1 fruit fly cellular context compared by ENCODE assay signal in the genomic region with DNA sequence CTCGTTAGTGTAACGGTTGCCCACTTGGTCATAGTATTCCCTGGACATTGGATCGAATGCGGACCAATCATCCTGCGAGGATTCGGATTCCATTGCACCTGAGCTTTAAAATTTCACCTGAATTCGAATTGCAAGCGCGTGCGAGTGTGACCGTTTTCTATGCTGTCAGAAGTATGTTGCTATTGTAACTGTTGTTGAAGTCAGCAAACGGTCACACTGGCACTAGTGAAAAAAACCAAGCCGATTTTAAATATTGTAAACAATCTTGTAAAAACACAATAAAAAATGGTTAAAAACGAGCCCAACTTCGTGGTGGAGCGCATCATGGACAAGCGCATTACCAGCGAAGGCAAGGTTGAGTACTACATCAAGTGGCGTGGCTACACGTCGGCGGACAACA.
TF ChIP-seq lines count a peak whose summit lies in the region.

A gene (minus strand): TSS at position 150 of the 400 bp plus-strand sequence.
A gene (plus strand): TSS at position 189 of the 400 bp plus-strand sequence.

TF ChIP-seq in whole organism, embryonic, 481 proteins besides CTCF, POLR2A, EP300 and RAD21 (continued from another document):
- TF ChIP-seq Pdp1 (GFP tag; optimal IDR thresholded peaks at IDR 0.05; lab: Kevin White, UChicago) (no peak), Ravus (GFP tag; IDR thresholded peaks at IDR 0.05; lab: Robert Waterston, UW) (no peak), CG15514 (GFP tag; optimal IDR thresholded peaks at IDR 0.05; lab: Kevin White, UChicago) (peak; percentile 40), CG34224 (GFP tag; IDR thresholded peaks at IDR 0.05; lab: Robert Waterston, UW; ENCODE audit: partially characterized antibody) (peak; percentile 37; the same call in 1 of the 3 replicates), CG8478 (optimal IDR thresholded peaks at IDR 0.05; lab: Kevin White, UChicago) (no peak), gro (GFP tag; optimal IDR thresholded peaks at IDR 0.05; lab: Kevin White, UChicago) (no peak), CG13287 (GFP tag; IDR thresholded peaks at IDR 0.05; lab: Robert Waterston, UW; ENCODE audit: partially characterized antibody) (peak; percentile 56; the same call in 1 of the 2 replicates), CG9797 (GFP tag; optimal IDR thresholded peaks at IDR 0.05; lab: Kevin White, UChicago) (peak; percentile 85), HHEX (GFP tag; optimal IDR thresholded peaks at IDR 0.05; lab: Kevin White, UChicago) (no peak), Xbp1 (GFP tag; optimal IDR thresholded peaks at IDR 0.05; lab: Kevin White, UChicago) (no peak), sr (GFP tag; IDR thresholded peaks at IDR 0.05; lab: Robert Waterston, UW) (no peak), Aef1 (GFP tag; IDR thresholded peaks at IDR 0.05; lab: Robert Waterston, UW) (peak; percentile 68), CG17186 (GFP tag; optimal IDR thresholded peaks at IDR 0.05; lab: Kevin White, UChicago) (peak; percentile 50), CG4617 (GFP tag; optimal IDR thresholded peaks at IDR 0.05; lab: Kevin White, UChicago; ENCODE audit: borderline replicate concordance) (peak; percentile 69), Myb (GFP tag; optimal IDR thresholded peaks at IDR 0.05; lab: Kevin White, UChicago) (peak; percentile 74), CG12391 (tag; optimal IDR thresholded peaks at IDR 0.05; lab: Kevin White, UChicago) (no peak), CG30020 (tag; optimal IDR thresholded peaks at IDR 0.05; lab: Kevin White, UChicago) (peak; percentile 17), Gsc (GFP tag; IDR thresholded peaks at IDR 0.05; lab: Robert Waterston, UW) (no peak), Dp (GFP tag; optimal IDR thresholded peaks at IDR 0.05; lab: Kevin White, UChicago) (peak; percentile 85), D19B (GFP tag; optimal IDR thresholded peaks at IDR 0.05; lab: Kevin White, UChicago) (no peak), CG34422 (GFP tag; IDR thresholded peaks at IDR 0.05; lab: Robert Waterston, UW) (peak; percentile 31; the same call in 1 of the 3 replicates), croc (GFP tag; conservative IDR thresholded peaks at IDR 0.05; lab: Robert Waterston, UW) (no peak), pzg (GFP tag; optimal IDR thresholded peaks at IDR 0.05; lab: Kevin White, UChicago) (peak; percentile 78), CG7963 (GFP tag; IDR thresholded peaks at IDR 0.05; lab: Robert Waterston, UW; ENCODE audit: partially characterized antibody) (0 out of 3 replicates have a peak, but pooled peaks have one; percentile 13), Ets97D (GFP tag; optimal IDR thresholded peaks at IDR 0.05; lab: Kevin White, UChicago) (peak; percentile 34), CG11085 (GFP tag; IDR thresholded peaks at IDR 0.05; lab: Robert Waterston, UW) (no peak), Stat92E (GFP tag; optimal IDR thresholded peaks at IDR 0.05; lab: Kevin White, UChicago) (no peak), Side (GFP tag; optimal IDR thresholded peaks at IDR 0.05; lab: Kevin White, UChicago) (no peak), phol (tag; optimal IDR thresholded peaks at IDR 0.05; lab: Kevin White, UChicago) (peak; percentile 23), CG2116 (GFP tag; optimal IDR thresholded peaks at IDR 0.05; lab: Kevin White, UChicago) (peak; percentile 43), chn (GFP tag; optimal IDR thresholded peaks at IDR 0.05; lab: Kevin White, UChicago) (no peak), trem (tag; optimal IDR thresholded peaks at IDR 0.05; lab: Kevin White, UChicago) (peak; percentile 53), Sry-δ (GFP tag; optimal IDR thresholded peaks at IDR 0.05; lab: Kevin White, UChicago) (peak; percentile 24), CG13424 (tag; optimal IDR thresholded peaks at IDR 0.05; lab: Kevin White, UChicago) (no peak), YL-1 (GFP tag; optimal IDR thresholded peaks at IDR 0.05; lab: Kevin White, UChicago) (peak; percentile 10), HmgZ (tag; optimal IDR thresholded peaks at IDR 0.05; lab: Kevin White, UChicago) (peak; percentile 32), CG7745 (tag; optimal IDR thresholded peaks at IDR 0.05; lab: Kevin White, UChicago) (no peak), CG30403 (GFP tag; optimal IDR thresholded peaks at IDR 0.05; lab: Kevin White, UChicago) (no peak), CG15696 (tag; optimal IDR thresholded peaks at IDR 0.05; lab: Kevin White, UChicago) (no peak), MBD-R2 (GFP tag; IDR thresholded peaks at IDR 0.05; lab: Robert Waterston, UW) (peak; percentile 95), HLH4C (GFP tag; IDR thresholded peaks at IDR 0.05; lab: Robert Waterston, UW; ENCODE audit: partially characterized antibody) (no peak), stwl (tag; optimal IDR thresholded peaks at IDR 0.05; lab: Kevin White, UChicago) (peak; percentile 69), crp (GFP tag; optimal IDR thresholded peaks at IDR 0.05; lab: Kevin White, UChicago) (peak in 1 of 2 experiments; percentile 52), Med (GFP tag; lab: Kevin White, UChicago) (peak; percentile 76), CG6791 (GFP tag; IDR thresholded peaks at IDR 0.05; lab: Robert Waterston, UW; ENCODE audit: partially characterized antibody) (peak; percentile 42; the same call in 1 of the 3 replicates), Oaz (GFP tag; IDR thresholded peaks at IDR 0.05; lab: Robert Waterston, UW) (no peak), CG14860 (GFP tag; IDR thresholded peaks at IDR 0.05; lab: Robert Waterston, UW; ENCODE audit: partially characterized antibody) (no peak), Ets65A (GFP tag; lab: Kevin White, UChicago) (peak; percentile 84)
